Fruit fly (Drosophila melanogaster) whole organism, embryonic: ENCODE results near the gene ZIPIC.

Experiments
- Asciz ChIP-seq: fragments of 200-800 bp; sonication (Bioruptor generic); optimal IDR thresholded peaks from 2 replicates; lab custom pipeline; 2017; ENCODE audit warnings: missing biosample characterization, mild to moderate bottlenecking, missing genetic modification characterization, missing genetic modification reagents
- CG17568 ChIP-seq: fragments of 200-800 bp; sonication (Bioruptor generic); optimal IDR thresholded peaks from 2 replicates; lab custom pipeline; 2018; ENCODE audit warnings: missing biosample characterization, mild to moderate bottlenecking, missing genetic modification characterization, moderate library complexity
- CG1792 ChIP-seq: fragments of 200-800 bp; sonication (Bioruptor generic); optimal IDR thresholded peaks from 2 replicates; lab custom pipeline; 2016; ENCODE audit warnings: missing biosample characterization, missing genetic modification characterization
- CG34224 ChIP-seq: fragments of 200-800 bp; sonication (Bioruptor generic); IDR thresholded peaks from 3 replicates; pipeline ENCODE4 v1.3.6; 2022; ENCODE audit warnings: missing biosample characterization, missing genetic modification characterization; ENCODE audit not compliant: partially characterized antibody
- CG3726 ChIP-seq: fragments of 200-800 bp; sonication (Bioruptor generic); IDR thresholded peaks from 3 replicates; pipeline ENCODE4, ENCODE4 v1.3.6; 2022; ENCODE audit warnings: missing biosample characterization, missing genetic modification characterization
- CG6254 ChIP-seq: fragments of 200-800 bp; sonication (Bioruptor generic); optimal IDR thresholded peaks from 3 replicates; lab custom pipeline; 2017; ENCODE audit warnings: mild to moderate bottlenecking, missing biosample characterization, missing genetic modification reagents, missing genetic modification characterization
- CG6854 ChIP-seq: fragments of 200-800 bp; sonication (Bioruptor generic); optimal IDR thresholded peaks from 3 replicates; lab custom pipeline; 2017; ENCODE audit warnings: missing biosample characterization, mild to moderate bottlenecking, missing genetic modification characterization
- CG7556 ChIP-seq: fragments of 200-800 bp; sonication (Bioruptor generic); optimal IDR thresholded peaks from 2 replicates; lab custom pipeline; 2017; ENCODE audit warnings: missing biosample characterization, mild to moderate bottlenecking, missing genetic modification characterization
- CG7786 ChIP-seq: fragments of 200-800 bp; sonication (Bioruptor generic); optimal IDR thresholded peaks from 2 replicates; lab custom pipeline; 2016; ENCODE audit warnings: missing biosample characterization, missing genetic modification characterization
- CG8290 ChIP-seq, 3 experiments: fragments of 200-800 bp; sonication (Bioruptor generic); optimal IDR thresholded peaks; 2 replicates each; lab custom pipeline; 2016 to 2019; ENCODE audit warnings: missing biosample characterization in 3 of 3, missing genetic modification characterization in 3 of 3, mild to moderate bottlenecking in 2 of 3, moderate library complexity in 1 of 3
- CG8359 ChIP-seq: fragments of 200-800 bp; sonication (Bioruptor generic); optimal IDR thresholded peaks from 2 replicates; lab custom pipeline; 2017; ENCODE audit warnings: missing biosample characterization, mild to moderate bottlenecking, missing genetic modification characterization, borderline replicate concordance
- CG9876 ChIP-seq: fragments of 200-800 bp; sonication (Bioruptor generic); optimal IDR thresholded peaks from 2 replicates; lab custom pipeline; 2016; ENCODE audit warnings: missing biosample characterization, missing genetic modification characterization
- Dbx ChIP-seq: fragments of 200-800 bp; sonication (Bioruptor generic); IDR thresholded peaks from 3 replicates; pipeline ENCODE4 v1.3.6; 2022; ENCODE audit warnings: missing biosample characterization, missing genetic modification characterization
- E2f1 ChIP-seq: fragments of 200-800 bp; sonication (Bioruptor generic); IDR thresholded peaks from 2 replicates; pipeline ENCODE4 v1.3.6; 2022; ENCODE audit warnings: missing biosample characterization, missing genetic modification characterization
- Ets65A ChIP-seq: fragments of 200-800 bp; sonication (Bioruptor generic); peaks from one replicate; lab custom pipeline; 2016; ENCODE audit warnings: missing biosample characterization, missing genetic modification characterization
- Gug ChIP-seq: fragments of 200-800 bp; sonication (Bioruptor generic); IDR thresholded peaks from 4 replicates; pipeline ENCODE4 v1.3.6; 2022; ENCODE audit warnings: missing biosample characterization, missing genetic modification characterization
- H2.0 ChIP-seq: fragments of 200-800 bp; sonication (Bioruptor generic); IDR thresholded peaks from 2 replicates; pipeline ENCODE4 v1.3.6; 2022; ENCODE audit warnings: missing biosample characterization, missing genetic modification characterization
- HLH54F ChIP-seq: fragments of 200-800 bp; sonication (Bioruptor generic); optimal IDR thresholded peaks from 3 replicates; lab custom pipeline; 2016; ENCODE audit warnings: missing biosample characterization, missing genetic modification characterization
- HmgZ ChIP-seq: fragments of 200-800 bp; sonication (Bioruptor generic); optimal IDR thresholded peaks from 2 replicates; lab custom pipeline; 2018; ENCODE audit warnings: missing biosample characterization, mild to moderate bottlenecking, missing genetic modification characterization
- Hr3 ChIP-seq: fragments of 200-800 bp; sonication (Bioruptor generic); optimal IDR thresholded peaks from 3 replicates; lab custom pipeline; 2016; ENCODE audit warnings: missing biosample characterization, missing genetic modification characterization
- Hsf ChIP-seq: fragments of 200-800 bp; sonication (Bioruptor generic); optimal IDR thresholded peaks from 3 replicates; lab custom pipeline; 2016; ENCODE audit warnings: missing biosample characterization, missing genetic modification characterization
- Lpt ChIP-seq: fragments of >200 bp; optimal IDR thresholded peaks from 2 replicates; lab custom pipeline; 2018; ENCODE audit warnings: missing biosample characterization, missing genetic modification characterization
- MBD-R2 ChIP-seq: fragments of 200-800 bp; sonication (Bioruptor generic); IDR thresholded peaks from 2 replicates; pipeline ENCODE4 v1.3.6; 2022; ENCODE audit warnings: missing biosample characterization, missing genetic modification characterization
- aop ChIP-seq: fragments of 200-800 bp; sonication (Bioruptor generic); IDR thresholded peaks from 2 replicates; pipeline ENCODE4 v1.3.6; 2022; ENCODE audit warnings: missing biosample characterization, missing genetic modification characterization
- bab2 ChIP-seq: fragments of 200-800 bp; sonication (Bioruptor generic); optimal IDR thresholded peaks from 2 replicates; lab custom pipeline; 2016; ENCODE audit warnings: missing biosample characterization, missing genetic modification characterization
- btn ChIP-seq: fragments of 200-800 bp; sonication (Bioruptor generic); optimal IDR thresholded peaks from 2 replicates; lab custom pipeline; 2016; ENCODE audit warnings: missing biosample characterization, missing genetic modification characterization
- chm ChIP-seq: fragments of 200-800 bp; sonication (Bioruptor generic); IDR thresholded peaks from 2 replicates; pipeline ENCODE4 v1.3.6; 2022; ENCODE audit warnings: missing biosample characterization, missing genetic modification characterization
- chn ChIP-seq: fragments of 200-800 bp; sonication (Bioruptor generic); optimal IDR thresholded peaks from 2 replicates; lab custom pipeline; 2016; ENCODE audit warnings: missing biosample characterization, missing genetic modification characterization
- dan ChIP-seq: fragments of 200-800 bp; sonication (Bioruptor generic); IDR thresholded peaks from 2 replicates; pipeline ENCODE4 v1.3.6; 2022; ENCODE audit warnings: missing biosample characterization, missing genetic modification characterization
- dysf ChIP-seq: fragments of 200-800 bp; sonication (Bioruptor generic); IDR thresholded peaks from 3 replicates; pipeline ENCODE4 v1.3.6; 2022; ENCODE audit warnings: missing biosample characterization, missing genetic modification characterization
- ewg ChIP-seq: fragments of 200-800 bp; sonication (Bioruptor generic); optimal IDR thresholded peaks from 3 replicates; lab custom pipeline; 2017; ENCODE audit warnings: mild to moderate bottlenecking, missing biosample characterization, missing genetic modification reagents, missing genetic modification characterization
- fd3F ChIP-seq: fragments of 200-800 bp; sonication (Bioruptor generic); optimal IDR thresholded peaks from 2 replicates; lab custom pipeline; 2018; ENCODE audit warnings: missing biosample characterization, mild to moderate bottlenecking, missing genetic modification characterization, moderate library complexity
- fu2 ChIP-seq: fragments of 200-800 bp; sonication (Bioruptor generic); optimal IDR thresholded peaks from 2 replicates; lab custom pipeline; 2016; ENCODE audit warnings: missing biosample characterization, missing genetic modification characterization
- grn ChIP-seq: fragments of 200-800 bp; sonication (Bioruptor generic); optimal IDR thresholded peaks from 3 replicates; lab custom pipeline; 2017; ENCODE audit warnings: missing biosample characterization, missing genetic modification characterization
- gt ChIP-seq: fragments of 200-800 bp; sonication (Bioruptor generic); IDR thresholded peaks from 2 replicates; pipeline ENCODE4 v1.3.6; 2022; ENCODE audit warnings: missing biosample characterization, missing genetic modification characterization
- jigr1 ChIP-seq: fragments of 200-800 bp; sonication (Bioruptor generic); IDR thresholded peaks from 3 replicates; pipeline ENCODE4 v1.3.6; 2022; ENCODE audit warnings: missing biosample characterization, missing genetic modification characterization
- kni ChIP-seq: fragments of 200-800 bp; sonication (Bioruptor generic); optimal IDR thresholded peaks from 3 replicates; lab custom pipeline; 2017; ENCODE audit warnings: mild to moderate bottlenecking, missing biosample characterization, missing genetic modification reagents, missing genetic modification characterization
- maf-S ChIP-seq: fragments of 200-800 bp; sonication (Bioruptor generic); optimal IDR thresholded peaks from 2 replicates; lab custom pipeline; 2016; ENCODE audit warnings: missing biosample characterization, missing genetic modification characterization
- nom ChIP-seq: fragments of 200-800 bp; sonication (Bioruptor generic); optimal IDR thresholded peaks from 2 replicates; lab custom pipeline; 2017; ENCODE audit warnings: missing biosample characterization, missing genetic modification characterization, mild to moderate bottlenecking, moderate library complexity, missing genetic modification reagents
- odd ChIP-seq: fragments of 200-800 bp; sonication (Bioruptor generic); optimal IDR thresholded peaks from 2 replicates; lab custom pipeline; 2017; ENCODE audit warnings: missing biosample characterization, mild to moderate bottlenecking, missing genetic modification characterization
- onecut ChIP-seq: fragments of 200-800 bp; sonication (Bioruptor generic); IDR thresholded peaks from 2 replicates; pipeline ENCODE4 v1.3.6; 2022; ENCODE audit warnings: missing biosample characterization, missing genetic modification characterization
- otp ChIP-seq: fragments of 200-800 bp; sonication (Bioruptor generic); IDR thresholded peaks from 3 replicates; pipeline ENCODE4, ENCODE4 v1.3.6; 2022; ENCODE audit warnings: missing biosample characterization, missing genetic modification characterization
- pros ChIP-seq: fragments of 200-800 bp; sonication (Bioruptor generic); optimal IDR thresholded peaks from 3 replicates; lab custom pipeline; 2019; ENCODE audit warnings: missing biosample characterization, mild to moderate bottlenecking, missing genetic modification characterization, moderate library complexity
- ro ChIP-seq: fragments of 200-800 bp; sonication (Bioruptor generic); IDR thresholded peaks from 2 replicates; pipeline ENCODE4 v1.3.6; 2022; ENCODE audit warnings: missing biosample characterization, missing genetic modification characterization
- row ChIP-seq: fragments of 200-800 bp; sonication (Bioruptor generic); IDR thresholded peaks from 3 replicates; pipeline ENCODE4 v1.3.6; 2022; ENCODE audit warnings: missing biosample characterization, missing genetic modification characterization
- sc ChIP-seq, 3 experiments: fragments of >200 bp in 2 of 3; fragments of 200-800 bp in 1 of 3; sonication (Bioruptor generic) in 1 of 3; optimal IDR thresholded peaks; 2 replicates in 2 of 3; 3 replicates in 1 of 3; lab custom pipeline; 2017; ENCODE audit warnings: mild to moderate bottlenecking in 1 of 3, missing biosample characterization in 1 of 3, missing genetic modification characterization in 1 of 3, missing genetic modification reagents in 1 of 3
- schlank ChIP-seq: fragments of 200-800 bp; sonication (Bioruptor generic); optimal IDR thresholded peaks from 2 replicates; lab custom pipeline; 2018; ENCODE audit warnings: missing biosample characterization, mild to moderate bottlenecking, missing genetic modification characterization
- sens-2 ChIP-seq: fragments of 200-800 bp; sonication (Bioruptor generic); IDR thresholded peaks from 2 replicates; pipeline ENCODE4 v1.3.6; 2022; ENCODE audit warnings: missing biosample characterization, missing genetic modification characterization
- sima ChIP-seq: fragments of 200-800 bp; sonication (Bioruptor generic); optimal IDR thresholded peaks from 2 replicates; lab custom pipeline; 2016; ENCODE audit warnings: missing biosample characterization, missing genetic modification characterization
- sqz ChIP-seq: fragments of 200-800 bp; sonication (Bioruptor generic); optimal IDR thresholded peaks from 3 replicates; lab custom pipeline; 2018; ENCODE audit warnings: missing biosample characterization, mild to moderate bottlenecking, missing genetic modification characterization
- wor ChIP-seq: fragments of 200-800 bp; sonication (Bioruptor generic); IDR thresholded peaks from 2 replicates; pipeline ENCODE4 v1.3.6; 2022; ENCODE audit warnings: missing biosample characterization, missing genetic modification characterization

The ZIPIC gene

DNA sequence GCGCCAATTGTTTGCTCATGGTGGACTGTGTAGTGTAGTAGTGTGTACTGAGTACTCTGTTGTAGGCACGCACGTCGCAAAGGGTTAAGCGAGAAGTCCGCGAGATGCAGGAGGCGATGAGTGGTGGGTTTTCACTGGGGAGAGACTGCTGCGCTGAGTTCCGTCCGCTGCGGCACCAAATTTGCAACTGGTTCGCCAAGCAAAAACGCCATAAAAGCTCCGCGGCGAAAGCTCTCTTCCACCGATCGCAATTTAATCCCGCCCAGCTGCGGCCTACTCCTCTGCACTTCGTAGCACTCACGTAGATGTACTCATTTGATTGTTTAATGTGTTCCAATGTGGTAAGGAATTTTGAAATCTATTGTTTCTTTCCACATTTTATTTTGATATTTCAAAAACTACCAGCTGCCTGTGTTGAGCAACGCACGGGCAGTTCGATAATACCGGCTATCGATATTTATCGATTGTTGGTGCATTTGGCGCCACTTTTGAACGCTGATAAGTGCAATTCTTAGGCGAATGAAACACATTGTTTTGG, 21.6 kb downstream of the ZIPIC start, which contains the start of gene CG7920 (continued):
- TF ChIP-seq CG8290 (GFP tag; optimal IDR thresholded peaks at IDR 0.05; lab: Kevin White, UChicago) (peak; percentile 2), CG8290 (tag; optimal IDR thresholded peaks at IDR 0.05; lab: Kevin White, UChicago) (peak in 1 of 2 experiments; percentile 46), Ets65A (GFP tag; lab: Kevin White, UChicago) (no peak), CG7556 (peak; percentile 23), E2f1 (GFP tag; lab: Robert Waterston, UW) (peak; percentile 6; the same call in 1 of the 2 replicates), CG7786 (GFP tag; lab: Kevin White, UChicago) (no peak), CG1792 (GFP tag; lab: Kevin White, UChicago) (no peak), Dbx (no peak), H2.0 (GFP tag; lab: Robert Waterston, UW) (no peak), Asciz (no peak), wor (GFP tag; lab: Robert Waterston, UW) (no peak), chm (GFP tag; lab: Robert Waterston, UW) (peak; percentile 22; the same call in 1 of the 2 replicates), row (no peak), HmgZ (tag; lab: Kevin White, UChicago) (peak; percentile 68), sc (optimal IDR thresholded peaks at IDR 0.05; lab: Kevin White, UChicago) (no peak), sc (GFP tag; optimal IDR thresholded peaks at IDR 0.05; lab: Kevin White, UChicago) (no peak), fu2 (GFP tag; lab: Kevin White, UChicago) (no peak), sens-2 (GFP tag; lab: Robert Waterston, UW) (no peak), sima (GFP tag; lab: Kevin White, UChicago) (no peak), pros (GFP tag; lab: Kevin White, UChicago) (no peak), Lpt (GFP tag; lab: Kevin White, UChicago) (no peak), CG6854 (GFP tag; lab: Kevin White, UChicago) (peak; percentile 43), sqz (GFP tag; lab: Kevin White, UChicago) (no peak), CG8359 (GFP tag; lab: Kevin White, UChicago) (no peak), fd3F (no peak), otp (no peak), nom (GFP tag; lab: Kevin White, UChicago) (peak; percentile 77), kni (GFP tag; lab: Kevin White, UChicago) (no peak), bab2 (GFP tag; lab: Kevin White, UChicago) (no peak), dysf (GFP tag; lab: Robert Waterston, UW) (no peak; the same call in 2 of the 3 replicates), aop (GFP tag; lab: Robert Waterston, UW) (no peak), Gug (GFP tag; lab: Robert Waterston, UW) (no peak), maf-S (peak; percentile 10), MBD-R2 (GFP tag; lab: Robert Waterston, UW) (peak; percentile 29; the same call in 1 of the 2 replicates), CG3726 (0 out of 3 replicates have a peak, but pooled peaks have one; percentile 6), ro (GFP tag; lab: Robert Waterston, UW) (no peak), grn (GFP tag; lab: Kevin White, UChicago) (no peak), schlank (no peak), HLH54F (peak; percentile 9), gt (no peak), ewg (GFP tag; lab: Kevin White, UChicago) (peak; percentile 3), CG6254 (GFP tag; lab: Kevin White, UChicago) (no peak), jigr1 (GFP tag; lab: Robert Waterston, UW) (no peak), onecut (GFP tag; lab: Robert Waterston, UW) (no peak), dan (GFP tag; lab: Robert Waterston, UW) (no peak), Hsf (GFP tag; lab: Kevin White, UChicago) (no peak), btn (GFP tag; lab: Kevin White, UChicago) (no peak), odd (GFP tag; lab: Kevin White, UChicago) (peak; percentile 37), CG9876 (GFP tag; lab: Kevin White, UChicago) (no peak), CG17568 (no peak), CG34224 (GFP tag; lab: Robert Waterston, UW) (peak; percentile 81), chn (no peak), Hr3 (GFP tag; lab: Kevin White, UChicago) (no peak)
